Worm (Caenorhabditis elegans): ENCODE data around the gene D2024.4.

DNA sequence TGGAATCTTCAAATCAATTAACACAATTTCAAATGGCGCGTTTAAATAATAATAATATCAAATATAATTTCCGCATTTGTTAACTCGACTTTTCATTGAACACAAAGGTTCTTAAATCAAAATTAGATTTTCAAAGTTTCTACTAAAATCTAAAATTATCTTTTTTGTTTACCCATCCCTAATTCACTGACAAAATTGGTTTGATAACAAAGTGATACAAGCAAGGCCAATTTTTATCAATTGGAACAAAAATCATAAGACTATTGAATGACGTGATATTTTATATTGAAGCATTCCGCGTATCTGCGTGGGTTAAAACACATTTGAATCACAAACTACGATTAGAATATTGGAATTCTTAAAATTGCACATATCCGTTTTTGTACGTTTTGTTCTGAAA, 40.6 kb upstream of the D2024.4 start:
- TF ChIP-seq ceh-8 (GFP tag; optimal IDR thresholded peaks at IDR 0.05): no peak
- TF ChIP-seq ceh-90 (tag; optimal IDR thresholded peaks at IDR 0.05): no peak
- no peak for TF ChIP-seq lin-39 (tag; optimal IDR thresholded peaks at IDR 0.05)
- TF ChIP-seq alr-1 (tag; optimal IDR thresholded peaks at IDR 0.05; ENCODE audit: borderline replicate concordance): no peak

All from whole organism, L1 larva.